Fruit fly (Drosophila melanogaster) S2 (cell line): ENCODE data around the gene CG10089.

Experiments used
- CG8478 ChIP-seq: fragments of >200 bp; optimal IDR thresholded peaks from 2 replicates; lab custom pipeline; 2018
- CTCF ChIP-seq, 2 experiments: fragments of >200 bp; optimal IDR thresholded peaks; 2 replicates each; lab custom pipeline; 2018

- TF ChIP-seq CG8478 (lab: Kevin White, UChicago) (no peak), CTCF (optimal IDR thresholded peaks at IDR 0.05; lab: Kevin White, UChicago) (peak; percentile 29 to 49)
These were observed 28.0 kb upstream of the CG10089 start, which contains the start of gene Spt20 for dm6 chr3L:13502484-13503109.
